Fruit fly (Drosophila melanogaster) whole organism, embryonic: ENCODE results near the gene Ugt35D1.

ENCODE experiments used
- ATbp ChIP-seq: fragments of 200-800 bp; sonication (Bioruptor generic); optimal IDR thresholded peaks from 2 replicates; lab custom pipeline; 2017; ENCODE audit warnings: missing biosample characterization, mild to moderate bottlenecking, missing genetic modification characterization, missing genetic modification reagents
- Abd-B ChIP-seq: fragments of 200-800 bp; sonication (Bioruptor generic); optimal IDR thresholded peaks from 2 replicates; lab custom pipeline; 2018; ENCODE audit warnings: missing biosample characterization, mild to moderate bottlenecking, missing genetic modification characterization, moderate library complexity
- Ada2b ChIP-seq: fragments of 200-800 bp; sonication (Bioruptor generic); IDR thresholded peaks from 2 replicates; pipeline ENCODE4 v1.3.6; 2022; ENCODE audit warnings: missing biosample characterization, missing genetic modification characterization
- BEAF-32 ChIP-seq: fragments of 200-800 bp; sonication (Bioruptor generic); optimal IDR thresholded peaks from 3 replicates; lab custom pipeline; 2017; ENCODE audit warnings: missing biosample characterization, missing genetic modification characterization, mild to moderate bottlenecking, moderate library complexity, missing genetic modification reagents
- CG10366 ChIP-seq: fragments of 200-800 bp; sonication (Bioruptor generic); IDR thresholded peaks from 2 replicates; pipeline ENCODE4 v1.3.6; 2022; ENCODE audit warnings: missing biosample characterization, missing genetic modification characterization
- CG14710 ChIP-seq: fragments of 200-800 bp; sonication (Bioruptor generic); optimal IDR thresholded peaks from 3 replicates; lab custom pipeline; 2019; ENCODE audit warnings: missing biosample characterization, mild to moderate bottlenecking, missing genetic modification characterization, moderate library complexity
- CG1603 ChIP-seq: fragments of 200-800 bp; sonication (Bioruptor generic); optimal IDR thresholded peaks from 2 replicates; lab custom pipeline; 2019; ENCODE audit warnings: missing biosample characterization, mild to moderate bottlenecking, missing genetic modification characterization, moderate library complexity
- CG1647 ChIP-seq: fragments of 200-800 bp; sonication (Bioruptor generic); optimal IDR thresholded peaks from 3 replicates; lab custom pipeline; 2016; ENCODE audit warnings: missing biosample characterization, missing genetic modification characterization
- CG17568 ChIP-seq: fragments of 200-800 bp; sonication (Bioruptor generic); optimal IDR thresholded peaks from 2 replicates; lab custom pipeline; 2018; ENCODE audit warnings: missing biosample characterization, mild to moderate bottlenecking, missing genetic modification characterization, moderate library complexity
- CG17612 ChIP-seq: fragments of 200-800 bp; sonication (Bioruptor generic); IDR thresholded peaks from 2 replicates; pipeline ENCODE4 v1.3.6; 2022; ENCODE audit warnings: missing biosample characterization, missing genetic modification characterization
- CG1792 ChIP-seq: fragments of 200-800 bp; sonication (Bioruptor generic); optimal IDR thresholded peaks from 2 replicates; lab custom pipeline; 2016; ENCODE audit warnings: missing biosample characterization, missing genetic modification characterization
- CG2129 ChIP-seq: fragments of 200-800 bp; sonication (Bioruptor generic); IDR thresholded peaks from 2 replicates; pipeline ENCODE4 v1.3.6; 2022; ENCODE audit warnings: missing biosample characterization, missing genetic modification characterization; ENCODE audit not compliant: partially characterized antibody
- CG2199 ChIP-seq: fragments of 200-800 bp; sonication (Bioruptor generic); IDR thresholded peaks from 3 replicates; pipeline ENCODE4 v1.3.6; 2022; ENCODE audit warnings: missing biosample characterization, missing genetic modification characterization
- CG3065 ChIP-seq: fragments of 200-800 bp; sonication (Bioruptor generic); optimal IDR thresholded peaks from 2 replicates; lab custom pipeline; 2016; ENCODE audit warnings: missing biosample characterization, missing genetic modification characterization
- CG34224 ChIP-seq: fragments of 200-800 bp; sonication (Bioruptor generic); IDR thresholded peaks from 3 replicates; pipeline ENCODE4 v1.3.6; 2022; ENCODE audit warnings: missing biosample characterization, missing genetic modification characterization; ENCODE audit not compliant: partially characterized antibody
- CG3847 ChIP-seq: fragments of 200-800 bp; sonication (Bioruptor generic); IDR thresholded peaks from 2 replicates; pipeline ENCODE4 v1.3.6; 2022; ENCODE audit warnings: missing biosample characterization, missing genetic modification characterization
- CG4707 ChIP-seq: fragments of 200-800 bp; sonication (Bioruptor generic); optimal IDR thresholded peaks from 2 replicates; lab custom pipeline; 2018; ENCODE audit warnings: missing biosample characterization, mild to moderate bottlenecking, missing genetic modification characterization, moderate library complexity
- CG4820 ChIP-seq: fragments of 200-800 bp; sonication (Bioruptor generic); optimal IDR thresholded peaks from 3 replicates; lab custom pipeline; 2016; ENCODE audit warnings: missing biosample characterization, missing genetic modification characterization
- CG4854 ChIP-seq: fragments of 200-800 bp; sonication (Bioruptor generic); optimal IDR thresholded peaks from 2 replicates; lab custom pipeline; 2016; ENCODE audit warnings: missing biosample characterization, missing genetic modification characterization, inconsistent platforms
- CG6254 ChIP-seq: fragments of 200-800 bp; sonication (Bioruptor generic); optimal IDR thresholded peaks from 3 replicates; lab custom pipeline; 2017; ENCODE audit warnings: mild to moderate bottlenecking, missing biosample characterization, missing genetic modification reagents, missing genetic modification characterization
- CG6654 ChIP-seq: fragments of 200-800 bp; sonication (Bioruptor generic); optimal IDR thresholded peaks from 2 replicates; lab custom pipeline; 2017; ENCODE audit warnings: missing biosample characterization, mild to moderate bottlenecking, missing genetic modification characterization
- CG6854 ChIP-seq: fragments of 200-800 bp; sonication (Bioruptor generic); optimal IDR thresholded peaks from 3 replicates; lab custom pipeline; 2017; ENCODE audit warnings: missing biosample characterization, mild to moderate bottlenecking, missing genetic modification characterization
- CG7963 ChIP-seq: fragments of 200-800 bp; sonication (Bioruptor generic); IDR thresholded peaks from 3 replicates; pipeline ENCODE4 v1.3.6; 2022; ENCODE audit warnings: missing biosample characterization, missing genetic modification characterization; ENCODE audit not compliant: partially characterized antibody
- Dek ChIP-seq: fragments of 200-800 bp; sonication (Bioruptor generic); optimal IDR thresholded peaks from 3 replicates; lab custom pipeline; 2019; ENCODE audit warnings: missing biosample characterization, mild to moderate bottlenecking, missing genetic modification characterization, moderate library complexity
- Doc2 ChIP-seq: fragments of 200-800 bp; sonication (Bioruptor generic); IDR thresholded peaks from 2 replicates; pipeline ENCODE4 v1.3.6; 2022; ENCODE audit warnings: missing biosample characterization, missing genetic modification characterization
- Drgx ChIP-seq: fragments of 200-800 bp; sonication (Bioruptor generic); IDR thresholded peaks from 2 replicates; pipeline ENCODE4 v1.3.6; 2022; ENCODE audit warnings: missing biosample characterization, missing genetic modification characterization
- ERR ChIP-seq: fragments of 200-800 bp; sonication (Bioruptor generic); optimal IDR thresholded peaks from 2 replicates; lab custom pipeline; 2016; ENCODE audit warnings: missing biosample characterization, missing genetic modification characterization
- HmgD ChIP-seq: fragments of 200-800 bp; sonication (Bioruptor generic); optimal IDR thresholded peaks from 3 replicates; lab custom pipeline; 2016; ENCODE audit warnings: missing biosample characterization, missing genetic modification characterization
- Lhr ChIP-seq: fragments of 200-800 bp; sonication (Bioruptor generic); optimal IDR thresholded peaks from 3 replicates; lab custom pipeline; 2017; ENCODE audit warnings: mild to moderate bottlenecking, missing biosample characterization, missing genetic modification reagents, missing genetic modification characterization
- Meics ChIP-seq: fragments of 200-800 bp; sonication (Bioruptor generic); optimal IDR thresholded peaks from 2 replicates; lab custom pipeline; 2017; ENCODE audit warnings: missing biosample characterization, mild to moderate bottlenecking, missing genetic modification characterization
- bsh ChIP-seq, 2 experiments: fragments of 200-800 bp; sonication (Bioruptor generic); optimal IDR thresholded peaks; 2 replicates each; lab custom pipeline; 2017 to 2018; ENCODE audit warnings: mild to moderate bottlenecking in 2 of 2, missing biosample characterization in 2 of 2, missing genetic modification characterization in 2 of 2, moderate library complexity in 1 of 2
- cas ChIP-seq: fragments of 200-800 bp; sonication (Bioruptor generic); IDR thresholded peaks from 2 replicates; pipeline ENCODE4 v1.3.6; 2022; ENCODE audit warnings: missing biosample characterization, missing genetic modification characterization
- eve ChIP-seq, 2 experiments: fragments of >200 bp; optimal IDR thresholded peaks; 2 replicates each; lab custom pipeline; 2017; ENCODE audit warnings: missing biosample characterization in 2 of 2, missing genetic modification characterization in 2 of 2
- gfzf ChIP-seq: fragments of 200-800 bp; sonication (Bioruptor generic); optimal IDR thresholded peaks from 2 replicates; lab custom pipeline; 2016; ENCODE audit warnings: missing biosample characterization, mild to moderate bottlenecking, missing genetic modification characterization, moderate library complexity
- ken ChIP-seq: fragments of 200-800 bp; sonication (Bioruptor generic); IDR thresholded peaks from 3 replicates; pipeline ENCODE4 v1.3.6; 2022; ENCODE audit warnings: missing biosample characterization, missing genetic modification characterization
- lola ChIP-seq, 3 experiments: fragments of >200 bp in 2 of 3; fragments of 200-800 bp in 1 of 3; sonication (Bioruptor generic) in 1 of 3; optimal IDR thresholded peaks; 2 replicates each; lab custom pipeline; 2017 to 2019; ENCODE audit warnings: missing biosample characterization in 3 of 3, missing genetic modification characterization in 3 of 3, mild to moderate bottlenecking in 1 of 3, moderate library complexity in 1 of 3
- mirr ChIP-seq: fragments of 200-800 bp; sonication (Bioruptor generic); optimal IDR thresholded peaks from 3 replicates; lab custom pipeline; 2018; ENCODE audit warnings: missing biosample characterization, mild to moderate bottlenecking, missing genetic modification characterization
- mld ChIP-seq: fragments of 200-800 bp; sonication (Bioruptor generic); IDR thresholded peaks from 3 replicates; pipeline ENCODE4 v1.3.6; 2022; ENCODE audit warnings: missing biosample characterization, missing genetic modification characterization; ENCODE audit not compliant: partially characterized antibody
- pzg ChIP-seq: fragments of 200-800 bp; sonication (Bioruptor generic); optimal IDR thresholded peaks from 3 replicates; lab custom pipeline; 2018; ENCODE audit warnings: missing biosample characterization, mild to moderate bottlenecking, missing genetic modification characterization, moderate library complexity
- sisA ChIP-seq: fragments of 200-800 bp; sonication (Bioruptor generic); IDR thresholded peaks from 2 replicates; pipeline ENCODE4 v1.3.6; 2022; ENCODE audit warnings: missing biosample characterization, missing genetic modification characterization
- sug ChIP-seq: fragments of 200-800 bp; optimal IDR thresholded peaks from 2 replicates; lab custom pipeline; 2019; ENCODE audit warnings: missing biosample characterization, mild to moderate bottlenecking, missing genetic modification characterization, moderate library complexity
- tap ChIP-seq: fragments of 200-800 bp; optimal IDR thresholded peaks from 3 replicates; lab custom pipeline; 2019; ENCODE audit warnings: missing biosample characterization, mild to moderate bottlenecking, missing genetic modification characterization, moderate library complexity
- tgo ChIP-seq: fragments of 200-800 bp; sonication (Bioruptor generic); IDR thresholded peaks from 3 replicates; pipeline ENCODE4 v1.3.6; 2022; ENCODE audit warnings: missing biosample characterization, missing genetic modification characterization
- tll ChIP-seq, 2 experiments: fragments of 200-800 bp in 1 of 2; fragments of >200 bp in 1 of 2; sonication (Bioruptor generic) in 1 of 2; optimal IDR thresholded peaks; 2 replicates each; lab custom pipeline; 2017 to 2019; ENCODE audit warnings: missing biosample characterization in 2 of 2, missing genetic modification characterization in 2 of 2, mild to moderate bottlenecking in 1 of 2, moderate library complexity in 1 of 2
- ttk ChIP-seq: fragments of 200-800 bp; sonication (Bioruptor generic); IDR thresholded peaks from 2 replicates; pipeline ENCODE4 v2.1.2; 2022; ENCODE audit warnings: missing biosample characterization, missing genetic modification characterization
- tx ChIP-seq: fragments of 200-800 bp; sonication (Bioruptor generic); optimal IDR thresholded peaks from 2 replicates; lab custom pipeline; 2016; ENCODE audit warnings: missing biosample characterization, missing genetic modification characterization
- unc-4 ChIP-seq: fragments of 200-800 bp; sonication (Bioruptor generic); IDR thresholded peaks from 2 replicates; pipeline ENCODE4 v1.3.6; 2022; ENCODE audit warnings: missing biosample characterization, missing genetic modification characterization; ENCODE audit not compliant: partially characterized antibody
- vvl ChIP-seq: fragments of 200-800 bp; sonication (Bioruptor generic); IDR thresholded peaks from 2 replicates; pipeline ENCODE4 v1.3.6; 2022; ENCODE audit warnings: missing biosample characterization, missing genetic modification characterization

Ugt35D1 gene

DNA sequence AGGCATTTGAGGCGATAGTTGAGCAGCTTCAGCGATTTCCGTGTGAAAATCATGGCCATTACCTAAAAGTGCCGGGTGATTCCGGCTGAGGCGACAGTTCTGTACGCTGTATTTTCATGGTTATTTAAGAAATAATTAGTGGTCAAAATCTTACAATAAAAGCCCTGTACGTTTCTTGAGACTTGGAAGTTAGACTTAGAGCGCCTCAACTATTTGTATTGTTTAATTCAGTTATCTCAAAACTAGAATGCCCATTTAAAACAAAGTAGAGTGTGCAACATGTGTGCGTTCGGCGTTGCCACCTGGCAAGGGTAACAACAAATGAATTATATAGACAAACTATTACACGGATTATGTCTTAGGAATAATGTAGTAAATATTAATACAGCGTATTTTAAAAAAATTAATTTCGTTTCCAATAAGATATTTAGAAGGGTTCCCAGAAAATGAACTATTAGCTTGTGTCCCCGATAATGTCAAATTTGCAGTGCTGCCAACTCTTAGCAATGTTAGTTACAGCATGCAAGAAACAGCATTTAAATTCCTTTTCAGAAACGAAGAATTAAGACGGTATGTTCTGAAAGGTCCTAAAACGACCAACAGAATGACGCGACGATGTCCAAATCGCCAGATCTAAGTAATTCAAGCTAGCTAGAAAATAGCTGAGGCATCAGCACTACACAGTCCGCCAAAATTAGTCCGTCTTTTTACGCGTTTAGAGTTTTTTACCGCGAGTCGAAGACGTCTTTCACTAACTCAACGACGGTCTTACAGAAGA is 9.6 kb upstream of the Ugt35D1 start, which contains the start of gene Gprk2 (continued):
- TF ChIP-seq lola (GFP tag; optimal IDR thresholded peaks at IDR 0.05; lab: Kevin White, UChicago) = peak in 1 of 3 experiments; percentile 99
- TF ChIP-seq CG3065 (GFP tag; lab: Kevin White, UChicago) = peak; percentile 99
- TF ChIP-seq tll (GFP tag; optimal IDR thresholded peaks at IDR 0.05; lab: Kevin White, UChicago) = peak; percentile 72 to 90
- TF ChIP-seq Doc2 = peak; percentile 99
- peak; percentile 99 for TF ChIP-seq Lhr (GFP tag; lab: Kevin White, UChicago)
- peak; percentile 98 for TF ChIP-seq mirr (GFP tag; lab: Kevin White, UChicago)
- TF ChIP-seq BEAF-32 (GFP tag; lab: Kevin White, UChicago) = peak; percentile 44
- peak; percentile 100 for TF ChIP-seq Drgx (GFP tag; lab: Robert Waterston, UW)
- TF ChIP-seq CG2199 (GFP tag; lab: Robert Waterston, UW) = peak; percentile 100
- TF ChIP-seq tx = peak; percentile 100
- peak; percentile 98 for TF ChIP-seq CG6254 (GFP tag; lab: Kevin White, UChicago)
- TF ChIP-seq Abd-B (GFP tag; lab: Kevin White, UChicago) = peak; percentile 100
- peak; percentile 100 for TF ChIP-seq Meics (GFP tag; lab: Kevin White, UChicago)
- TF ChIP-seq Dek (tag; lab: Kevin White, UChicago) = peak; percentile 100
- peak; percentile 99 for TF ChIP-seq CG4820 (GFP tag; lab: Kevin White, UChicago)
- TF ChIP-seq ERR (GFP tag; lab: Kevin White, UChicago) = peak; percentile 99
- TF ChIP-seq pzg (GFP tag; lab: Kevin White, UChicago) = peak; percentile 70
- peak; percentile 100 for TF ChIP-seq Ada2b (GFP tag; lab: Robert Waterston, UW)
- TF ChIP-seq unc-4 (GFP tag; lab: Robert Waterston, UW) = no peak
- TF ChIP-seq eve (GFP tag; optimal IDR thresholded peaks at IDR 0.05; lab: Kevin White, UChicago) = no peak
- TF ChIP-seq CG4854 = peak; percentile 100
- peak; percentile 100 for TF ChIP-seq CG3847 (GFP tag; lab: Robert Waterston, UW)
- peak; percentile 97 for TF ChIP-seq sug (tag; lab: Kevin White, UChicago)
- peak; percentile 99 for TF ChIP-seq CG4707 (GFP tag; lab: Kevin White, UChicago)
- peak; percentile 100 for TF ChIP-seq CG1647 (GFP tag; lab: Kevin White, UChicago)
- TF ChIP-seq mld (GFP tag; lab: Robert Waterston, UW) = no peak
- TF ChIP-seq HmgD = peak; percentile 100
- peak; percentile 100 for TF ChIP-seq CG10366 (GFP tag; lab: Robert Waterston, UW)
- TF ChIP-seq CG34224 (GFP tag; lab: Robert Waterston, UW) = no peak; the same call in 2 of the 3 replicates
- TF ChIP-seq vvl (GFP tag; lab: Robert Waterston, UW) = peak; percentile 100
- peak; percentile 100 for TF ChIP-seq bsh (GFP tag; optimal IDR thresholded peaks at IDR 0.05; lab: Kevin White, UChicago)
- TF ChIP-seq CG6654 (GFP tag; lab: Kevin White, UChicago) = peak; percentile 96
- TF ChIP-seq ATbp (GFP tag; lab: Kevin White, UChicago) = peak; percentile 100
- peak; percentile 100 for TF ChIP-seq ken (GFP tag; lab: Robert Waterston, UW)
- peak; percentile 100 for TF ChIP-seq CG17568 (GFP tag; lab: Kevin White, UChicago)
- TF ChIP-seq CG14710 = peak; percentile 98
- peak; percentile 100 for TF ChIP-seq CG1792 (GFP tag; lab: Kevin White, UChicago)
- peak; percentile 100 for TF ChIP-seq sisA (GFP tag; lab: Robert Waterston, UW)
- TF ChIP-seq CG17612 (GFP tag; lab: Robert Waterston, UW) = peak; percentile 100
- TF ChIP-seq CG1603 (tag; lab: Kevin White, UChicago) = peak; percentile 99
- TF ChIP-seq CG2129 (GFP tag; lab: Robert Waterston, UW) = no peak
- peak; percentile 96 for TF ChIP-seq gfzf (GFP tag; lab: Kevin White, UChicago)
- TF ChIP-seq tap = peak; percentile 100
- peak; percentile 100 for TF ChIP-seq CG6854 (GFP tag; lab: Kevin White, UChicago)
- peak; percentile 100 for TF ChIP-seq tgo
- no peak for TF ChIP-seq CG7963
- peak; percentile 100 for TF ChIP-seq ttk (GFP tag; lab: Robert Waterston, UW)
- peak; percentile 100 for TF ChIP-seq cas (GFP tag; lab: Robert Waterston, UW)
